Fruit fly (Drosophila melanogaster) Kc167 (cell line): Measurements from ENCODE around the gene CG16978.

Experiments used
- Myc ChIP-seq: fragments of >200 bp; optimal IDR thresholded peaks from 2 replicates; lab custom pipeline; 2017; ENCODE audit warnings: missing external identifiers
- Sin3A ChIP-seq: fragments of >200 bp; optimal IDR thresholded peaks from 2 replicates; lab custom pipeline; 2018; ENCODE audit warnings: missing external identifiers
- h ChIP-seq: fragments of >200 bp; optimal IDR thresholded peaks from 3 replicates; lab custom pipeline; 2018; ENCODE audit warnings: missing external identifiers
- insv ChIP-seq: fragments of >200 bp; optimal IDR thresholded peaks from 3 replicates; lab custom pipeline; 2018; ENCODE audit warnings: missing external identifiers
- psq ChIP-seq: fragments of >200 bp; optimal IDR thresholded peaks from 2 replicates; lab custom pipeline; 2017; ENCODE audit warnings: missing external identifiers
- ttk ChIP-seq: sonication (Bioruptor generic); optimal IDR thresholded peaks from 2 replicates; lab custom pipeline; 2017; ENCODE audit warnings: missing external identifiers

The CG16978 gene

DNA sequence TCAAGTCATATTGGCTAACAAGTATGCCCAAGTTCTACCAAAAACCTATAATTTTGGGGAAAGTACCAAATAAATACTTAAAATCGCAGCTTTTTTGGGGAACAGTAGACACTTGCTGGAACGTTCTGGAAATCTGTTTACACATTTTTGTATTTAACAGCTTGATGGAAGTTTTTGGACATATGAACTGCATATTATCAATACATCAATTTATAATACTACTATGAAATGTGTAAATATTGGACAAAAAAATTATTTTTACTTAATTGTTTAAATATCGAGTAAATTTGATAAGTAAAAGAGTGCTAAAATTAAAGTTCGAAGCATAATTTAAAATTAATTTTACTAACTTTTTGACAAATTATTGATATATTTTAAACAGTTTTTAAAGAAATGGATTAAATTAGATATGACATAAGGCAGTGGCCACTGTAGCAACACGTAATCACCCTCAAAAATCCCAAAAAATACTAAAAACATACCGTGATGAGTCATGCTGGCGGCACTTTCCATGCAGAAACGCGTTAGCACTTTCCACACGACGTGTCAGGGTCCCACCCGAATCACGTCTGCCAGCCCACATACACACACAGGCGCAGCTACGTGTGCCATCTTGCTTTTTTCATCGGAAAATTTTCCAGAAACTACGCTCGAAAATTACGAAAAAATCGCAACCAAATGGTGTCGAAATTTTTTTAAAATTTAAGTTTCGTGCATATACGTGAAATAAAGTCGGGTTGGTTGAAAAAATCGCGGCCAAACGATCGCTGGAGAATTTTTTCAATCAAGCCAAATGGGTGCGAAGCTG, 21.8 kb upstream of the CG16978 start, which contains the start of gene Sirt1:
Gene Sirt1 (plus strand): TSS at position 571 of the 808 bp plus-strand sequence.
- TF ChIP-seq insv, result no peak
- TF ChIP-seq psq (lab: Kevin White, UChicago), result no peak
- TF ChIP-seq Myc (lab: Kevin White, UChicago), result no peak
- TF ChIP-seq ttk (lab: Kevin White, UChicago), result no peak
- no peak for TF ChIP-seq h (lab: Kevin White, UChicago)
- TF ChIP-seq Sin3A (lab: Kevin White, UChicago), result peak; percentile 36

DNA sequence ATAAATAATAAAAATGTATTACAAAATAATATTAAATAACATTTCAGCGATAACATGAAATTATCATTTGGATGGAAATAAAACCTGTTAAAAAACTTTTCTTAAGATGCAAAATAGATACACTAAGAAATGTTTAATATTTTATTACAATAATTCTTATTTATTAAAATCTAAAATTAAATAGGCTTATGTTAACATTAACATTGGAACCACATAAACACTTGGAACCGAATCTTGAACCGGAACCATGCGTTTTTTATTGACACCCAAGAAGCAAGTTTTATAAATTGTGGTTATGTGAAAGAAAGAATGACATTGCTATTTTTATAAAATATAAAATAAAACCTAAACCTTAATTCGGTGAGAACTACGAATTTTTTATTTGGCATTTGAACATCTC, 16.8 kb upstream of the CG16978 start, which contains the start of gene kmg:
Gene kmg (plus strand): TSS at position 301 of the 400 bp plus-strand sequence.
- TF ChIP-seq h (lab: Kevin White, UChicago) (no peak), ttk (lab: Kevin White, UChicago) (no peak), psq (lab: Kevin White, UChicago) (no peak), Sin3A (lab: Kevin White, UChicago) (no peak)

DNA sequence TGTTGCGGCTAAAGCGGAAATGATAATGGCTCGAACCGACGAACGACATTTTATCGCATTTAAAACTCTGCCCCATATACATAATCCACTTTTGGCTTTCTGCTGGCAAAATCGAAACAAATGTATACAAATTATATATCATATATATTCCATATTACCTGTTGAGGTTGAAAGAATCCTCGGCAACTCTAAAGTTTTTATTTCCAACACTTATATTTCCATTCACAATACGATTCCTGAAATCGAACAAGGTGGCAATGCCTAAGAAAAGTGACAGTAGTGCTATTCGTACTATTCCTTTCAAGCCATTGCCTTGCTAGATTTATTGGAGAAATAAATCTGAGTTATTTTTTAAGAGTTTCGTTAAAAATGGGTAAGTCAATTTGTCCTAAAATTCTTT, 15.1 kb upstream of the CG16978 start, which contains the start of gene Pk34A:
Gene Pk34A (plus strand): TSS at position 301 of the 400 bp plus-strand sequence.
- TF ChIP-seq insv, result no peak
- no peak for TF ChIP-seq ttk (lab: Kevin White, UChicago)
- TF ChIP-seq psq (lab: Kevin White, UChicago), result no peak
- no peak for TF ChIP-seq Sin3A (lab: Kevin White, UChicago)
- no peak for TF ChIP-seq h (lab: Kevin White, UChicago)
- no peak for TF ChIP-seq Myc (lab: Kevin White, UChicago)

DNA sequence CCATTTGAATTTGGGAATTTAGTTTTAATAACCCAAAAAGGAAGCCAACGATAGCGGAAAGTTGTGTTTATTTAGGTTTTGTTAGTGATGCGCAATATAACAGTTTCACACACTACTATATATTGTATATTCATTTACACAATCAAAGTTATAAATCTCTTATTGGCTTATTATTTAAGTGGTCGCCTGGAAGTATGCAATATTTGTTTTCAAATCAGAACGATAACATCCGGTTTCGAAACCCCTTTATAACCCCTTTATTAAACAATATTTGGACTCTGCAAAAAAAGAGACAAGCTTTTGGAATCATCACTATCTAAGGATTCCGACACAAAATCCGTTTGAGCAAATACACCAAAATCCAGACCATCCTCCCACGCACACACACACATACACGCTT, 14.5 kb upstream of the CG16978 start:
- TF ChIP-seq insv (no peak), Myc (lab: Kevin White, UChicago) (no peak), ttk (lab: Kevin White, UChicago) (no peak), h (lab: Kevin White, UChicago) (no peak), psq (lab: Kevin White, UChicago) (no peak), Sin3A (lab: Kevin White, UChicago) (no peak)

DNA sequence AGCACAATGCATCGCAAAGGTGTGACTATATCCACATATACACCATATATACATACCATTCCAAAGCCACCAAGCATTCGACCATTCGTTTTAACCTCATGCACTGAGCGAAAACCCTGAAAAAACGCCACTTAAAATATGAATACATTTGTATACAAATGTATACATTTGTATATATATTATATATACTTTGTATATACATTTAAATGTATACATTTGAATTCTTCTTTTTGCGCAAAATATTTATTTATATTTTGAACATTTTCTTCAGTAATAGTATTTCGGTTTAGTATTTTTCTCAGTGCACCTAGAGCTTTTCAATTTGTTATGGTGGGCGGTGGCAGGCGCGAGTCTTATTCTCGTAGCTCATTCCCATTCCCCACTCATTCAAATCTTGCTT, 12.9 kb upstream of the CG16978 start:
- TF ChIP-seq psq (lab: Kevin White, UChicago), result no peak
- no peak for TF ChIP-seq h (lab: Kevin White, UChicago)
- no peak for TF ChIP-seq Myc (lab: Kevin White, UChicago)
- TF ChIP-seq ttk (lab: Kevin White, UChicago), result no peak
- no peak for TF ChIP-seq insv
- no peak for TF ChIP-seq Sin3A (lab: Kevin White, UChicago)

DNA sequence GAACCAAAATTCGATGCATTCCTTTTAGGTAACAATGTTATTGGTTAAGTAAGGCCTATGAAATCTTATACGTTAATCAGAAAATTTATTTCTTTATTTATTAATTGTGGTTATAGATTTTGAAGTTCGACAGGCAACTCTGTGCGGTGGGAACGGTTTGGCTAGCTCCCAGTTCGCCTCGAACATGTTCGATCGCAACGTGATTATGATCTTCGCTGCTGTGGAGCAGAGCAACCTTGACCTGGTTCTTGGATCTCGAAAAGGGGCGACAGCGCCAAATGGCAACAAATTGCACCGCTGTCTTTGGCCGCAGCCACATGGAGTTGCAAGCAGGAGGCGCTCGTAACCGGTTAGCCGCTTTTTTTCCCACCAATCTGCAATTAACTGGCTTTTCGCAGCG, 10.9 kb upstream of the CG16978 start:
- TF ChIP-seq psq (lab: Kevin White, UChicago) (no peak), insv (no peak), ttk (lab: Kevin White, UChicago) (no peak), Sin3A (lab: Kevin White, UChicago) (no peak), h (lab: Kevin White, UChicago) (no peak), Myc (lab: Kevin White, UChicago) (no peak)

DNA sequence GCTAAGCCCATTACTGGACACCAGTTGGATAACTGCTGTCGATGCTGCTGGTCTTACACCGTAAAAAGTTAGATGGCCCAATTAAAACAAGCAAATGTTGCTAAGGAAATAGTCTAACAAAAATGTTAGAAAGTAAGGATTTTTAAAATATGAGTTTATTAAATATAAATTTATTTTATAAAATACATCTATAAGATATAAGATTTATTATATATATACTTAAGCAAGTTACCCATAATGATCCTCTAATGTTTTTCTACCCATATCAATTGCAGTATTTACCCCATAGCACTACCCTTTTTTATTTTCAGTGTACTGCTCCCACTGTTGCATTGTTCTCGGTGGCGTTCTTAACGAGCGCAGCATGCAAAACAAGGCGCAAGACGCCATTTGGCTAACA, 2.8 kb upstream of the CG16978 start:
- TF ChIP-seq h (lab: Kevin White, UChicago), result no peak
- no peak for TF ChIP-seq ttk (lab: Kevin White, UChicago)
- no peak for TF ChIP-seq psq (lab: Kevin White, UChicago)
- no peak for TF ChIP-seq Sin3A (lab: Kevin White, UChicago)
- TF ChIP-seq Myc (lab: Kevin White, UChicago), result no peak
- TF ChIP-seq insv, result no peak

DNA sequence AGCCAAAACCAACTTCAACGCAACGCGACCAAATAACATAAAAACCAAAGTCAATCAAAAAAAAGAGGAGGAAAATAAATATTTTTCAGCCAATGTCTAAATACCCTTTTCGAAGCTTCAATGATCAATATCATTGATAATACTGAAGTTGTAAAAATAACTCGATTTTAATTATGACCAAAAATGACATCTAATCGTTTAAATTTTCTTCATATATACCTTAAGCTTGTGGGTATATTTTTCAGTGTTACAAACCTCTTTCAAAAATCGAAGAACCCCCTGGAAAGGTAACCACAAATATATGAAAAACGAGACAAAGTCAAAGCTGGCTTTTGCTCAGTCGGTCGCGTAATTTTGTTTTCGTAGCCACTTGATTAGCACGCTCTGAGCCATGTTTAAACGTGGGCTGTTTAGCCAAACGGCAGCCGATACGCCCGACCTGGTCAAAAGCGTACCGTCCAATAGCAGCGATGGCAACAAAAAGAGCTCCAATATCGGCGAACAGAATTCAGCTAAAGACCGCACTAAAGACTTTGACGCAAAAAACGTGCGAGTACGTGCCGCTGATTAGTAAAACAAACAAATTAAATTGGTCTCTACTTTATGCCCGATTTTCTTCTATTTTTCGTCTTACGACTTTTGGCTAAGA, 1.7 kb upstream of the CG16978 start:
- TF ChIP-seq psq (lab: Kevin White, UChicago) (no peak), ttk (lab: Kevin White, UChicago) (no peak)

DNA sequence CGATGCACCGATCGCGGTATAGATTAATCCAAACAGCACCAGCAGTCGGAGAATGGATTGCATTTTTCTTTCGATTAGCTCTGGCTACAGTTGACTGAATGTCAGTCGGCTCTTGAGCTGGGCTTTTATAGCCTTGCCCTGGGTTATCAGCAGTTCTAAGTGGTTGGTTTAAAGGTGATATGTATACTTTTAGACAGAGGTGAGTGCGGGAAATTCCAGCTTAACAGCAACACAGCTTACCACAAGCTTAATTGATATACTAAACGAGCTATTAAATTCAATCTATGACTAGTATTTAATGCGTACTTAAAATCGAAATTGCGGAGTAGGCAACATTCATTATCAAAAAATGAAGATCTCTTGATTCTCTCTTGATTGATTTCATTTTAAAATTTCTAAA, 619 bp downstream of the CG16978 start, which contains the start of gene CG9928:
Gene CG9928 (minus strand): TSS at position 101 of the 400 bp plus-strand sequence.
- TF ChIP-seq h (lab: Kevin White, UChicago) (no peak), insv (no peak), Sin3A (lab: Kevin White, UChicago) (no peak), Myc (lab: Kevin White, UChicago) (no peak), ttk (lab: Kevin White, UChicago) (no peak)

DNA sequence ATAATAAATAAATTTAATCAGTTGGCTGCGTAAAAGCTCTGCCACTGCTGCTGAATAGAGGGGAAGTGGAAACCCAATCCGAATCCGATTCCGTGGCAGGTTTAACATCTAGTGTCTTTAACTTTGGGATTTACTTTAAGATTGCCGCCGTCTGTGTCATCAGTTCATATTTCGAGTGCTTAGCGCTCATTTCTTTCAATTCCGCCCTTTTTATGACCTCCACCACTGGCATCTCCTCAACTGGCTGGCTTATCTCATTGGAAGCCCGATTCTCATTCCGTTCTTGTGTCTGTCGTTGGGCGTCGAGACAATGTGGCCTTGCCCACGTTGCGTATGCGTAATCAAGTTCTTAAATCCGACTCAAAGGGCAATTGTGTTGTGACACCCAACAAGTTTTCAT, 2.5 kb downstream of the CG16978 start:
- TF ChIP-seq Myc (lab: Kevin White, UChicago), result no peak

DNA sequence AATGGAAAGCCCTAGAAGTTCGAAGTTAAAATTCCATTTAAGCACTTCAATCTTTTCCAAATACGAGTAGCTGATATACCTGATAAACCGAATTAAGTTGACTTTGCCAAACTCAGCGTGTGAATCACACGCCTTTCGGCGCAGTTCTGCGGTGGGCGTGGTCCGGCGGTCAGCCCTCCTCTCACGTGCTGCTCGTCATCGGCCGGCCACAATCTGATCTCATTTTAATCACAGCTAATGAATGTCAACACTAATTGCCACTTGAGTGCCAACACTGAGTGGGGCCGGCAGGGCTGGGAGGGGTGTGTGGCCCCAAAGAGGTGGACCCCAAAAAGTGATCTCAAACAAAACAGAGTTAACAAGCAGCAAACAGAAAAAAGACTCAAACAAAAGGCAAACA, 7.5 kb downstream of the CG16978 start:
- TF ChIP-seq psq (lab: Kevin White, UChicago) (no peak), ttk (lab: Kevin White, UChicago) (no peak), h (lab: Kevin White, UChicago) (no peak)

DNA sequence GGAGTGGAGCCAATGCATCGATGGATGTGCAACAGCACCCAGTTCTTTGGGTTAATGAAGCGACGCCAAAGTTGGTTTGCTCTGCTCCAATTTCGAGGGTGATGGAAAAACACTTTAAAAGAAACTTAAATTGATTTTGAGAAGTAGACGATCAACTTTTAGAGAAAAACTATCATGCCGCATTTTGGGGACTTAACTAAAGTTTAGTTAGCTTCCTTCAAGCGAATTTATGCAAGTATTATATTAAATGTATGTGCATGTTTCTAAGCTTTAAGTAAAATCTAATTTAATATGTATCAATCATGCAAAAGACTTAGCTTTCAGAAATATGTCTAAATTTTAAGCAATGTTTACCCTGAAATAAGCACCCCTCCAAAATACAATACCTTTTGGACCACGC, 13.1 kb downstream of the CG16978 start, which contains the start of gene CG5122:
Gene CG5122 (plus strand): TSS at position 301 of the 400 bp plus-strand sequence.
- no peak for TF ChIP-seq ttk (lab: Kevin White, UChicago)
- no peak for TF ChIP-seq Myc (lab: Kevin White, UChicago)
- no peak for TF ChIP-seq psq (lab: Kevin White, UChicago)
